Fruit fly (Drosophila melanogaster) whole organism, prepupa: ENCODE measurements around the gene Lerp.
A peak's percentile ranks its signal among the peaks of the same experiment; 100 is the strongest.

ENCODE experiments used
- Blimp-1 ChIP-seq: fragments of 200-800 bp; sonication (Bioruptor generic); optimal IDR thresholded peaks from 3 replicates; lab custom pipeline; 2017; ENCODE audit warnings: missing biosample characterization, missing genetic modification characterization, mild to moderate bottlenecking, moderate library complexity, missing genetic modification reagents
- CG10669 ChIP-seq: fragments of 200-800 bp; sonication (Bioruptor generic); optimal IDR thresholded peaks from 3 replicates; lab custom pipeline; 2018; ENCODE audit warnings: missing biosample characterization, mild to moderate bottlenecking, missing genetic modification characterization, moderate library complexity
- CG11294 ChIP-seq: fragments of 200-800 bp; sonication (Bioruptor generic); IDR thresholded peaks from 2 replicates; pipeline ENCODE4 v1.3.6; 2022; ENCODE audit warnings: missing biosample characterization, missing genetic modification characterization
- CG11762 ChIP-seq: fragments of 200-800 bp; sonication (Bioruptor generic); optimal IDR thresholded peaks from 3 replicates; lab custom pipeline; 2016; ENCODE audit warnings: missing biosample characterization, missing genetic modification characterization; ENCODE audit not compliant: insufficient read depth
- CG11902 ChIP-seq: fragments of 200-800 bp; sonication (Bioruptor generic); optimal IDR thresholded peaks from 3 replicates; lab custom pipeline; 2016; ENCODE audit warnings: missing biosample characterization, missing genetic modification characterization
- CG15336 ChIP-seq: fragments of 200-800 bp; sonication (Bioruptor generic); IDR thresholded peaks from 2 replicates; pipeline ENCODE4 v1.3.6; 2022; ENCODE audit warnings: missing biosample characterization, missing genetic modification characterization
- CG1621 ChIP-seq: fragments of 200-800 bp; sonication (Bioruptor generic); optimal IDR thresholded peaks from 3 replicates; lab custom pipeline; 2018; ENCODE audit warnings: missing biosample characterization, mild to moderate bottlenecking, missing genetic modification characterization
- CG16779 ChIP-seq: fragments of 200-800 bp; sonication (Bioruptor generic); optimal IDR thresholded peaks from 3 replicates; lab custom pipeline; 2017; ENCODE audit warnings: missing biosample characterization, mild to moderate bottlenecking, missing genetic modification characterization
- CG3032 ChIP-seq: fragments of 200-800 bp; optimal IDR thresholded peaks from 2 replicates; lab custom pipeline; 2019; ENCODE audit warnings: missing biosample characterization, mild to moderate bottlenecking, missing genetic modification characterization, moderate library complexity
- CG31627 ChIP-seq: fragments of 200-800 bp; sonication (Bioruptor generic); optimal IDR thresholded peaks from 3 replicates; lab custom pipeline; 2016; ENCODE audit warnings: missing biosample characterization, missing genetic modification characterization
- CG34406 ChIP-seq: fragments of 200-800 bp; sonication (Bioruptor generic); optimal IDR thresholded peaks from 3 replicates; lab custom pipeline; 2016; ENCODE audit warnings: missing biosample characterization, missing genetic modification characterization
- CG4318 ChIP-seq: fragments of 200-800 bp; sonication (Bioruptor generic); optimal IDR thresholded peaks from 3 replicates; lab custom pipeline; 2017; ENCODE audit warnings: missing biosample characterization, mild to moderate bottlenecking, missing genetic modification characterization
- CG6163 ChIP-seq: fragments of 200-800 bp; sonication (Bioruptor generic); IDR thresholded peaks from 3 replicates; pipeline ENCODE4 v1.3.6; 2022; ENCODE audit warnings: missing biosample characterization, missing genetic modification characterization
- CG6792 ChIP-seq: fragments of 200-800 bp; sonication (Bioruptor generic); optimal IDR thresholded peaks from 3 replicates; lab custom pipeline; 2016; ENCODE audit warnings: missing biosample characterization, missing genetic modification characterization
- CG6808 ChIP-seq: fragments of 200-800 bp; sonication (Bioruptor generic); optimal IDR thresholded peaks from 3 replicates; lab custom pipeline; 2017; ENCODE audit warnings: missing biosample characterization, missing genetic modification characterization, mild to moderate bottlenecking, moderate library complexity, missing genetic modification reagents
- CG6854 ChIP-seq: fragments of 200-800 bp; sonication (Bioruptor generic); optimal IDR thresholded peaks from 2 replicates; lab custom pipeline; 2017; ENCODE audit warnings: missing biosample characterization, mild to moderate bottlenecking, missing genetic modification characterization
- CG7368 ChIP-seq: fragments of 200-800 bp; sonication (Bioruptor generic); optimal IDR thresholded peaks from 3 replicates; lab custom pipeline; 2016; ENCODE audit warnings: missing biosample characterization, missing genetic modification characterization
- CG8319 ChIP-seq: fragments of 200-800 bp; sonication (Bioruptor generic); optimal IDR thresholded peaks from 3 replicates; lab custom pipeline; 2016; ENCODE audit warnings: missing biosample characterization, missing genetic modification characterization
- CG8632 ChIP-seq: fragments of 200-800 bp; sonication (Bioruptor generic); optimal IDR thresholded peaks from 3 replicates; lab custom pipeline; 2016; ENCODE audit warnings: missing biosample characterization, missing genetic modification characterization
- CG9139 ChIP-seq: fragments of 200-800 bp; sonication (Bioruptor generic); optimal IDR thresholded peaks from 3 replicates; lab custom pipeline; 2017; ENCODE audit warnings: missing biosample characterization, mild to moderate bottlenecking, missing genetic modification characterization
- Eip75B ChIP-seq: fragments of 200-800 bp; sonication (Bioruptor generic); optimal IDR thresholded peaks from 3 replicates; lab custom pipeline; 2016; ENCODE audit warnings: missing biosample characterization, missing genetic modification characterization
- Eip78C ChIP-seq: fragments of 200-800 bp; sonication (Bioruptor generic); peaks from one replicate; lab custom pipeline; 2016; ENCODE audit warnings: missing biosample characterization, missing genetic modification characterization
- Eip93F ChIP-seq: fragments of 200-800 bp; sonication (Bioruptor generic); optimal IDR thresholded peaks from 2 replicates; lab custom pipeline; 2016; ENCODE audit warnings: missing biosample characterization, mild to moderate bottlenecking, missing genetic modification characterization
- Ets21C ChIP-seq: fragments of 200-800 bp; sonication (Bioruptor generic); optimal IDR thresholded peaks from 3 replicates; lab custom pipeline; 2016; ENCODE audit warnings: missing biosample characterization, missing genetic modification characterization
- Gug ChIP-seq: fragments of 200-800 bp; sonication (Bioruptor generic); IDR thresholded peaks from 2 replicates; pipeline ENCODE4 v1.3.6; 2022; ENCODE audit warnings: missing biosample characterization, missing genetic modification characterization
- Hr38 ChIP-seq: sonication (Bioruptor generic); optimal IDR thresholded peaks from 2 replicates; lab custom pipeline; 2016; ENCODE audit warnings: missing biosample characterization, missing genetic modification characterization
- Hr39 ChIP-seq: fragments of 200-800 bp; sonication (Bioruptor generic); optimal IDR thresholded peaks from 2 replicates; lab custom pipeline; 2016; ENCODE audit warnings: missing biosample characterization, missing genetic modification characterization
- Hr4 ChIP-seq: fragments of 200-800 bp; sonication (Bioruptor generic); optimal IDR thresholded peaks from 3 replicates; lab custom pipeline; 2016; ENCODE audit warnings: missing biosample characterization, missing genetic modification characterization
- Lpt ChIP-seq: fragments of 200-800 bp; sonication (Bioruptor generic); optimal IDR thresholded peaks from 3 replicates; lab custom pipeline; 2016; ENCODE audit warnings: missing biosample characterization, missing genetic modification characterization
- Met ChIP-seq: fragments of 200-800 bp; sonication (Bioruptor generic); optimal IDR thresholded peaks from 3 replicates; lab custom pipeline; 2016; ENCODE audit warnings: missing biosample characterization, missing genetic modification characterization
- OdsH ChIP-seq: fragments of 200-800 bp; sonication (Bioruptor generic); optimal IDR thresholded peaks from 3 replicates; lab custom pipeline; 2016; ENCODE audit warnings: missing biosample characterization, missing genetic modification characterization
- Smox ChIP-seq: fragments of 200-800 bp; sonication (Bioruptor generic); optimal IDR thresholded peaks from 3 replicates; lab custom pipeline; 2016; ENCODE audit warnings: missing biosample characterization, missing genetic modification characterization
- Sox102F ChIP-seq: fragments of 200-800 bp; sonication (Bioruptor generic); optimal IDR thresholded peaks from 2 replicates; lab custom pipeline; 2016; ENCODE audit warnings: missing biosample characterization, mild to moderate bottlenecking, missing genetic modification characterization
- Sox14 ChIP-seq: fragments of 200-800 bp; sonication (Bioruptor generic); optimal IDR thresholded peaks from 3 replicates; lab custom pipeline; 2016; ENCODE audit warnings: missing biosample characterization, missing genetic modification characterization
- achi ChIP-seq: fragments of 200-800 bp; sonication (Bioruptor generic); optimal IDR thresholded peaks from 3 replicates; lab custom pipeline; 2016; ENCODE audit warnings: missing biosample characterization, missing genetic modification characterization
- acj6 ChIP-seq: fragments of 200-800 bp; sonication (Bioruptor generic); optimal IDR thresholded peaks from 3 replicates; lab custom pipeline; 2016; ENCODE audit warnings: missing biosample characterization, missing genetic modification characterization
- cyc ChIP-seq: fragments of 200-800 bp; sonication (Bioruptor generic); optimal IDR thresholded peaks from 3 replicates; lab custom pipeline; 2016; ENCODE audit warnings: missing biosample characterization, missing genetic modification characterization
- dac ChIP-seq: fragments of 200-800 bp; sonication (Bioruptor generic); optimal IDR thresholded peaks from 2 replicates; lab custom pipeline; 2017; ENCODE audit warnings: missing biosample characterization, mild to moderate bottlenecking, missing genetic modification characterization
- dsx ChIP-seq: fragments of 200-800 bp; optimal IDR thresholded peaks from 3 replicates; lab custom pipeline; 2019; ENCODE audit warnings: missing biosample characterization, mild to moderate bottlenecking, missing genetic modification characterization, moderate library complexity; ENCODE audit not compliant: poor library complexity, severe bottlenecking
- fd85E ChIP-seq: fragments of 200-800 bp; sonication (Bioruptor generic); optimal IDR thresholded peaks from 3 replicates; lab custom pipeline; 2016; ENCODE audit warnings: missing biosample characterization, missing genetic modification characterization
- fkh ChIP-seq: fragments of 200-800 bp; sonication (Bioruptor generic); optimal IDR thresholded peaks from 3 replicates; lab custom pipeline; 2017; ENCODE audit warnings: missing biosample characterization, mild to moderate bottlenecking, missing genetic modification characterization, moderate library complexity
- lz ChIP-seq: fragments of 200-800 bp; sonication (Bioruptor generic); optimal IDR thresholded peaks from 3 replicates; lab custom pipeline; 2016; ENCODE audit warnings: missing biosample characterization, missing genetic modification characterization
- net ChIP-seq: fragments of 200-800 bp; sonication (Bioruptor generic); optimal IDR thresholded peaks from 3 replicates; lab custom pipeline; 2016; ENCODE audit warnings: missing biosample characterization, missing genetic modification characterization
- salr ChIP-seq, 2 experiments: fragments of 200-800 bp; sonication (Bioruptor generic); optimal IDR thresholded peaks; 3 replicates each; lab custom pipeline; 2016 to 2018; ENCODE audit warnings: missing biosample characterization in 2 of 2, missing genetic modification characterization in 2 of 2, mild to moderate bottlenecking in 1 of 2
- spab ChIP-seq: fragments of 200-800 bp; sonication (Bioruptor generic); optimal IDR thresholded peaks from 2 replicates; lab custom pipeline; 2017; ENCODE audit warnings: missing biosample characterization, mild to moderate bottlenecking, missing genetic modification characterization, missing genetic modification reagents
- ss ChIP-seq, 2 experiments: fragments of 200-800 bp; sonication (Bioruptor generic); optimal IDR thresholded peaks; 2 replicates in 1 of 2; 3 replicates in 1 of 2; lab custom pipeline; 2017 to 2018; ENCODE audit warnings: mild to moderate bottlenecking in 2 of 2, missing biosample characterization in 2 of 2, missing genetic modification characterization in 2 of 2, moderate library complexity in 1 of 2
- svp ChIP-seq: fragments of 200-800 bp; sonication (Bioruptor generic); peaks from one replicate; lab custom pipeline; 2016; ENCODE audit warnings: missing biosample characterization, missing genetic modification characterization

Lerp gene

dm6 chr3R:26893621-26894316 is 30.8 kb upstream of the Lerp start (continued):
- peak; percentile 55 for TF ChIP-seq Smox
- TF ChIP-seq CG11294: no peak
- peak; percentile 1 for TF ChIP-seq Lpt
- TF ChIP-seq CG9139 (GFP tag; lab: Kevin White, UChicago): no peak
- TF ChIP-seq Hr39: peak; percentile 54
- TF ChIP-seq Met (GFP tag; lab: Kevin White, UChicago): peak; percentile 64
- TF ChIP-seq CG11902 (GFP tag; lab: Kevin White, UChicago): peak; percentile 4
- TF ChIP-seq dsx (GFP tag; lab: Kevin White, UChicago): peak; percentile 1
- no peak for TF ChIP-seq CG8319 (GFP tag; lab: Kevin White, UChicago)
- TF ChIP-seq net (GFP tag; lab: Kevin White, UChicago): peak; percentile 35
- peak; percentile 31; the same call in 1 of the 2 replicates for TF ChIP-seq Gug (GFP tag; lab: Robert Waterston, UW)
- TF ChIP-seq Sox102F (GFP tag; lab: Kevin White, UChicago): peak; percentile 51
- TF ChIP-seq cyc: peak; percentile 40
- peak; percentile 14 for TF ChIP-seq CG1621 (tag; lab: Kevin White, UChicago)
- peak; percentile 28 for TF ChIP-seq Ets21C (GFP tag; lab: Kevin White, UChicago)
- TF ChIP-seq CG16779 (tag; lab: Kevin White, UChicago): no peak

DNA sequence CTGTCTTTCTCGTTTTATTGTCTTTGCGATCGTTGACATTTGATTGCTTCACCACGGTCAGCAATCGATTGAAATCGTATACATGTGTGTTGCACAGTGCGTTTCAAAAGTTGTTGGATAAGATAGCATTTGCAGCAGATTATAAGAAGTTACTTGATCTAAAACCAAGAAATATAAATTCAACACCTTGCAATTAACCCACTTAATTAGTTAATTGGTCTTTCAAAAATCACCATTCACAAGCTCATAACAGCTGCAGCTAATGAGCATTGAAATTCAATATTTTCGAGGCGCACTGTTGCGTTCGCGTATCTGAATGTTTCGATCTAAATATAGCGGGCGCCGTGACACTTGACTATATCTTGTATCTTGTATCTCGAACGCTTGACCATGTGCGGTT is 29.8 kb upstream of the Lerp start:
- TF ChIP-seq CG3032 (tag; lab: Kevin White, UChicago) (peak; percentile 46), dsx (GFP tag; lab: Kevin White, UChicago) (peak; percentile 42), CG4318 (GFP tag; lab: Kevin White, UChicago) (peak; percentile 25), CG34406 (peak; percentile 56), Sox14 (GFP tag; lab: Kevin White, UChicago) (peak; percentile 66), CG6792 (GFP tag; lab: Kevin White, UChicago) (peak; percentile 69), Hr39 (peak; percentile 74), lz (GFP tag; lab: Kevin White, UChicago) (peak; percentile 60), Ets21C (GFP tag; lab: Kevin White, UChicago) (peak; percentile 36), Met (GFP tag; lab: Kevin White, UChicago) (peak; percentile 54), OdsH (GFP tag; lab: Kevin White, UChicago) (peak; percentile 61), cyc (no peak), achi (GFP tag; lab: Kevin White, UChicago) (peak; percentile 11), svp (GFP tag; lab: Kevin White, UChicago) (peak; percentile 74), fd85E (GFP tag; lab: Kevin White, UChicago) (no peak), CG11902 (GFP tag; lab: Kevin White, UChicago) (no peak), acj6 (peak; percentile 53), Gug (GFP tag; lab: Robert Waterston, UW) (no peak), CG31627 (GFP tag; lab: Kevin White, UChicago) (peak; percentile 70), CG6163 (GFP tag; lab: Robert Waterston, UW) (peak; percentile 61; the same call in 2 of the 3 replicates), Sox102F (GFP tag; lab: Kevin White, UChicago) (peak; percentile 67), CG15336 (GFP tag; lab: Robert Waterston, UW) (peak; percentile 72), CG7368 (GFP tag; lab: Kevin White, UChicago) (no peak), Blimp-1 (no peak), CG8632 (GFP tag; lab: Kevin White, UChicago) (peak; percentile 51), Eip75B (peak; percentile 53), dac (GFP tag; lab: Kevin White, UChicago) (no peak), Hr38 (no peak), Eip93F (GFP tag; lab: Kevin White, UChicago) (no peak), Eip78C (peak; percentile 92), fkh (GFP tag; lab: Kevin White, UChicago) (peak; percentile 10), Hr4 (GFP tag; lab: Kevin White, UChicago) (peak; percentile 57), CG16779 (tag; lab: Kevin White, UChicago) (no peak), CG6854 (peak; percentile 9), ss (GFP tag; optimal IDR thresholded peaks at IDR 0.05; lab: Kevin White, UChicago) (peak in 1 of 2 experiments; percentile 16), CG11762 (GFP tag; lab: Kevin White, UChicago) (no peak), salr (GFP tag; optimal IDR thresholded peaks at IDR 0.05; lab: Kevin White, UChicago) (peak; percentile 12 to 40), spab (GFP tag; lab: Kevin White, UChicago) (no peak), CG10669 (GFP tag; lab: Kevin White, UChicago) (peak; percentile 4), CG1621 (tag; lab: Kevin White, UChicago) (peak; percentile 60), CG6808 (GFP tag; lab: Kevin White, UChicago) (no peak)
